Worm (Caenorhabditis elegans): ENCODE results near the gene srlf-32.

The srlf-32 gene

ce11 chrIV:11901215-11901614, 24.6 kb upstream of the srlf-32 start:
- TF ChIP-seq ztf-6 (GFP tag; IDR thresholded peaks at IDR 0.05) (no peak), ztf-26 (tag; optimal IDR thresholded peaks at IDR 0.05) (peak; percentile 30)

ce11 chrIV:11902832-11903231, 23.0 kb upstream of the srlf-32 start:
- TF ChIP-seq athp-1 (tag; optimal IDR thresholded peaks at IDR 0.05) (no peak), aptf-2 (GFP tag; conservative IDR thresholded peaks at IDR 0.05) (no peak), nhr-80 (tag; optimal IDR thresholded peaks at IDR 0.05) (peak; percentile 1), B0035.1 (tag; optimal IDR thresholded peaks at IDR 0.05) (no peak), rec-8 (tag; optimal IDR thresholded peaks at IDR 0.05) (no peak)

ce11 chrIV:11903676-11904075, 22.1 kb upstream of the srlf-32 start:
- TF ChIP-seq ama-1 (optimal IDR thresholded peaks at IDR 0.05) (no peak), ama-1 (GFP tag; optimal IDR thresholded peaks at IDR 0.05) (no peak), unc-130 (GFP tag; optimal IDR thresholded peaks at IDR 0.05) (no peak), ceh-100 (GFP tag; IDR thresholded peaks at IDR 0.05) (no peak), tlf-1 (GFP tag; optimal IDR thresholded peaks at IDR 0.05) (no peak), xnd-1 (tag; optimal IDR thresholded peaks at IDR 0.05) (no peak), ztf-6 (GFP tag; IDR thresholded peaks at IDR 0.05) (no peak), F10E7.11 (tag; optimal IDR thresholded peaks at IDR 0.05) (no peak), repo-1 (tag; optimal IDR thresholded peaks at IDR 0.05) (no peak), ceh-40 (GFP tag; IDR thresholded peaks at IDR 0.05) (no peak)

ce11 chrIV:11908733-11909132, 17.1 kb upstream of the srlf-32 start:
- TF ChIP-seq bed-2 (GFP tag; IDR thresholded peaks at IDR 0.05) (no peak), F37B4.10 (GFP tag; IDR thresholded peaks at IDR 0.05) (no peak), F33H1.4 (GFP tag; IDR thresholded peaks at IDR 0.05) (no peak), T26A5.8 (tag; optimal IDR thresholded peaks at IDR 0.05) (no peak), Y79H2A.3 (GFP tag; conservative IDR thresholded peaks at IDR 0.05) (no peak)

ce11 chrIV:11911723-11912122, 14.1 kb upstream of the srlf-32 start, which contains the start of gene VZK822L.2:
Gene VZK822L.2 (plus strand): TSS chrIV:11912023.
- no peak for TF ChIP-seq athp-1 (tag; optimal IDR thresholded peaks at IDR 0.05)
- peak; percentile 28 for TF ChIP-seq nhr-80 (tag; optimal IDR thresholded peaks at IDR 0.05)

- TF ChIP-seq nhr-90 (tag; optimal IDR thresholded peaks at IDR 0.05) (peak; percentile 61), B0019.2 (GFP tag; conservative IDR thresholded peaks at IDR 0.05) (no peak), pbrm-1 (GFP tag; IDR thresholded peaks at IDR 0.05) (peak; percentile 37; the same call in 1 of the 2 replicates), lin-54 (GFP tag; optimal IDR thresholded peaks at IDR 0.05) (peak; percentile 35), Y95B8A.8 (GFP tag; IDR thresholded peaks at IDR 0.05) (peak; percentile 21; the same call in 1 of the 2 replicates), hsf-1 (GFP tag; IDR thresholded peaks at IDR 0.05) (peak; percentile 12; the same call in 1 of the 2 replicates), hmg-1.2 (GFP tag; IDR thresholded peaks at IDR 0.05) (peak; percentile 33; the same call in 1 of the 2 replicates), egl-44 (GFP tag; IDR thresholded peaks at IDR 0.05) (no peak; the same call in 1 of the 2 replicates), nhr-120 (GFP tag; IDR thresholded peaks at IDR 0.05) (no peak), hlh-26 (GFP tag; conservative IDR thresholded peaks at IDR 0.05) (no peak), ztf-3 (GFP tag; optimal IDR thresholded peaks at IDR 0.05) (no peak), unc-62 (GFP tag; optimal IDR thresholded peaks at IDR 0.05) (no peak), F10E7.11 (tag; optimal IDR thresholded peaks at IDR 0.05) (no peak), nfyb-1 (GFP tag; IDR thresholded peaks at IDR 0.05) (peak; percentile 65), B0035.1 (tag; optimal IDR thresholded peaks at IDR 0.05) (no peak), nfya-2 (GFP tag; IDR thresholded peaks at IDR 0.05) (no peak), snpc-1.1 (tag; optimal IDR thresholded peaks at IDR 0.05; ENCODE audit: insufficient read depth) (no peak), cebp-1 (GFP tag; IDR thresholded peaks at IDR 0.05) (no peak; the same call in 1 of the 2 replicates), cebp-1 (tag; optimal IDR thresholded peaks at IDR 0.05) (peak; percentile 74), let-607 (tag; optimal IDR thresholded peaks at IDR 0.05) (peak in 1 of 2 experiments; percentile 25), ztf-28 (GFP tag; IDR thresholded peaks at IDR 0.05) (no peak)
Observed at ce11 chrIV:11913295-11913940, 12.4 kb upstream of the srlf-32 start.

Measured in whole organism, young adult.